Worm (Caenorhabditis elegans) whole organism, L2 larva: Measurements from ENCODE around the gene tat-3.
A peak's percentile ranks its signal among the peaks of the same experiment; 100 is the strongest.

Experiments used
- C34F6.9 ChIP-seq: fragments of 150-350 bp; optimal IDR thresholded peaks from 2 replicates; lab custom pipeline; 2014; ENCODE audit warnings: missing biosample characterization, missing genetic modification characterization
- F13H6.1 ChIP-seq: sonication (generic microtip); optimal IDR thresholded peaks from 2 replicates; lab custom pipeline; 2016; ENCODE audit warnings: missing genetic modification characterization, missing compliant biosample characterization
- R02D3.7 ChIP-seq: fragments of 150-350 bp; optimal IDR thresholded peaks from 2 replicates; lab custom pipeline; 2014; ENCODE audit warnings: missing biosample characterization, missing genetic modification characterization
- Y55F3AM.14 ChIP-seq: fragments of 200-800 bp; sonication (Bioruptor generic); optimal IDR thresholded peaks from 2 replicates; lab custom pipeline; 2018; ENCODE audit warnings: mild to moderate bottlenecking, missing genetic modification characterization, missing compliant biosample characterization
- ZK546.5 ChIP-seq: sonication (generic microtip); optimal IDR thresholded peaks from 2 replicates; lab custom pipeline; 2017; ENCODE audit warnings: missing biosample characterization, missing genetic modification characterization
- aly-2 ChIP-seq: fragments of 150-350 bp; optimal IDR thresholded peaks from 2 replicates; lab custom pipeline; 2014; ENCODE audit warnings: missing biosample characterization, missing genetic modification characterization
- ama-1 ChIP-seq: fragments of 150-350 bp; optimal IDR thresholded peaks from 2 replicates; lab custom pipeline; 2018; ENCODE audit warnings: inconsistent platforms
- ceh-82 ChIP-seq: fragments of 150-350 bp; optimal IDR thresholded peaks from 2 replicates; lab custom pipeline; 2014; ENCODE audit warnings: missing biosample characterization, missing genetic modification characterization
- crh-2 ChIP-seq: sonication (generic microtip); optimal IDR thresholded peaks from 2 replicates; lab custom pipeline; 2017; ENCODE audit warnings: missing biosample characterization, missing genetic modification characterization
- dmd-4 ChIP-seq: sonication (generic microtip); optimal IDR thresholded peaks from 2 replicates; lab custom pipeline; 2017; ENCODE audit warnings: missing biosample characterization, missing genetic modification characterization
- egl-27 ChIP-seq: sonication (generic microtip); optimal IDR thresholded peaks from 3 replicates; lab custom pipeline; 2017; ENCODE audit warnings: missing biosample characterization, missing genetic modification reagents, missing genetic modification characterization
- elt-1 ChIP-seq: fragments of 150-350 bp; optimal IDR thresholded peaks from 2 replicates; lab custom pipeline; 2014; ENCODE audit warnings: missing biosample characterization, missing genetic modification characterization
- elt-3 ChIP-seq: sonication (generic microtip); optimal IDR thresholded peaks from 2 replicates; lab custom pipeline; 2017; ENCODE audit warnings: missing biosample characterization, missing genetic modification characterization
- fos-1 ChIP-seq: fragments of 150-350 bp; optimal IDR thresholded peaks from 2 replicates; lab custom pipeline; 2014; ENCODE audit warnings: missing biosample characterization, missing genetic modification characterization
- lin-11 ChIP-seq: fragments of 150-350 bp; sonication (generic microtip); optimal IDR thresholded peaks from 2 replicates; lab custom pipeline; 2014; ENCODE audit warnings: missing biosample characterization, missing genetic modification characterization, inconsistent platforms, mixed read lengths
- lin-13 ChIP-seq: fragments of 150-350 bp; optimal IDR thresholded peaks from 2 replicates; lab custom pipeline; 2014; ENCODE audit warnings: missing biosample characterization, missing genetic modification reagents, missing genetic modification characterization
- lin-39 ChIP-seq: fragments of 150-350 bp; optimal IDR thresholded peaks from 2 replicates; lab custom pipeline; 2014; ENCODE audit warnings: missing biosample characterization, missing genetic modification reagents, missing genetic modification characterization
- lsy-2 ChIP-seq, 2 experiments: fragments of 150-350 bp in 1 of 2; sonication (generic microtip) in 1 of 2; optimal IDR thresholded peaks; 2 replicates each; lab custom pipeline; 2014 to 2017; ENCODE audit warnings: missing biosample characterization in 2 of 2, missing genetic modification characterization in 2 of 2
- mbf-1 ChIP-seq: sonication (generic microtip); optimal IDR thresholded peaks from 2 replicates; lab custom pipeline; 2017; ENCODE audit warnings: missing biosample characterization, missing genetic modification characterization
- nhr-10 ChIP-seq: sonication (generic microtip); optimal IDR thresholded peaks from 2 replicates; lab custom pipeline; 2017; ENCODE audit warnings: missing biosample characterization, missing genetic modification characterization
- nhr-11 ChIP-seq: fragments of 150-350 bp; optimal IDR thresholded peaks from 2 replicates; lab custom pipeline; 2014; ENCODE audit warnings: missing biosample characterization, missing genetic modification characterization
- nhr-12 ChIP-seq: fragments of 150-350 bp; optimal IDR thresholded peaks from 2 replicates; lab custom pipeline; 2014; ENCODE audit warnings: missing biosample characterization, missing genetic modification characterization
- nhr-129 ChIP-seq: fragments of 150-350 bp; optimal IDR thresholded peaks from 2 replicates; lab custom pipeline; 2014; ENCODE audit warnings: missing biosample characterization, missing genetic modification characterization
- nhr-21 ChIP-seq: fragments of 150-350 bp; optimal IDR thresholded peaks from 2 replicates; lab custom pipeline; 2014; ENCODE audit warnings: missing biosample characterization, missing genetic modification characterization
- nhr-23 ChIP-seq: fragments of 150-350 bp; optimal IDR thresholded peaks from 2 replicates; lab custom pipeline; 2014; ENCODE audit warnings: missing biosample characterization, missing genetic modification reagents, missing genetic modification characterization
- nhr-237 ChIP-seq: fragments of 150-350 bp; optimal IDR thresholded peaks from 2 replicates; lab custom pipeline; 2014; ENCODE audit warnings: missing biosample characterization, missing genetic modification characterization
- nhr-25 ChIP-seq: fragments of 150-350 bp; sonication (generic microtip); optimal IDR thresholded peaks from 3 replicates; lab custom pipeline; 2014; ENCODE audit warnings: missing biosample characterization, missing genetic modification characterization
- nhr-6 ChIP-seq: fragments of 150-350 bp; optimal IDR thresholded peaks from 2 replicates; lab custom pipeline; 2014; ENCODE audit warnings: missing biosample characterization, missing genetic modification characterization
- nhr-77 ChIP-seq: fragments of 150-350 bp; optimal IDR thresholded peaks from 2 replicates; lab custom pipeline; 2014; ENCODE audit warnings: missing biosample characterization, missing genetic modification characterization
- sem-4 ChIP-seq: fragments of 150-350 bp; optimal IDR thresholded peaks from 2 replicates; lab custom pipeline; 2014; ENCODE audit warnings: missing biosample characterization, missing genetic modification reagents, missing genetic modification characterization
- skn-1 ChIP-seq: sonication (generic microtip); optimal IDR thresholded peaks from 2 replicates; lab custom pipeline; 2017; ENCODE audit warnings: missing biosample characterization, missing genetic modification characterization
- sma-3 ChIP-seq: sonication (generic microtip); optimal IDR thresholded peaks from 2 replicates; lab custom pipeline; 2016; ENCODE audit warnings: missing genetic modification reagents, missing genetic modification characterization, missing compliant biosample characterization
- sma-9 ChIP-seq, 2 experiments: fragments of 150-350 bp in 1 of 2; sonication (generic microtip) in 1 of 2; optimal IDR thresholded peaks; 2 replicates each; lab custom pipeline; 2014 to 2016; ENCODE audit warnings: missing genetic modification characterization in 2 of 2, mild to moderate bottlenecking in 1 of 2, missing biosample characterization in 1 of 2, missing compliant biosample characterization in 1 of 2, missing genetic modification reagents in 1 of 2, moderate library complexity in 1 of 2
- unc-55 ChIP-seq: fragments of 150-350 bp; sonication (generic microtip); optimal IDR thresholded peaks from 3 replicates; lab custom pipeline; 2014; ENCODE audit warnings: missing biosample characterization, missing genetic modification reagents, missing genetic modification characterization
- unc-62 ChIP-seq: fragments of 150-350 bp; optimal IDR thresholded peaks from 2 replicates; lab custom pipeline; 2014; ENCODE audit warnings: missing biosample characterization, missing genetic modification reagents, missing genetic modification characterization
- ztf-1 ChIP-seq: fragments of 200-800 bp; sonication (Bioruptor generic); conservative IDR thresholded peaks from 2 replicates; pipeline ENCODE4 v1.3.6; 2022; ENCODE audit warnings: missing genetic modification characterization, missing compliant biosample characterization

The tat-3 gene

DNA sequence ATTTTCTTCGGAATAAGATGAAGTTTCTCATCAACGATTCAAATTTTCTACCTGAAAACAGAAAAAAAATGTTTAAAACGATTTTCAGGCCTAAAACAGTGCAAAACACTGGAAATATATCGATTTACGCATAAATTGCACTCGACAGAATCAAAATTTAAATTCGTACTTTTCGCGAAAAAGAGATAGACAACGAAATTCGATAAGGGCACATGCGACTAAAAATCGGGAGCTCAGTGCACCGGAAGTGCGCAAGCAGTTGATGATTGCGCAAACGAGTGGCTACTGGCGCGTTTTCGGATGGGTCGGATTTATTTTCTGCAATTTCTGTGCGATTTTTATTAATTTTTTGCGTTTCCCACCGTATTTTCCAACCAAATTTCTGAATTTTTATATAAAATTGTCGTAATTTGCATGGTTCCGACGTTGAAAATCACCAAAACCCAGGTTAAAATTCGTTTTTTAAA is 23.5 kb downstream of the tat-3 start, which contains the start of the genes Y39A1A.21 and Y39A1A.22 (continued):
- TF ChIP-seq nhr-6 (tag; lab: Kevin White, UChicago) (peak; percentile 41), sem-4 (tag; lab: Kevin White, UChicago) (no peak), ztf-1 (GFP tag; lab: Robert Waterston, UW) (no peak)

DNA sequence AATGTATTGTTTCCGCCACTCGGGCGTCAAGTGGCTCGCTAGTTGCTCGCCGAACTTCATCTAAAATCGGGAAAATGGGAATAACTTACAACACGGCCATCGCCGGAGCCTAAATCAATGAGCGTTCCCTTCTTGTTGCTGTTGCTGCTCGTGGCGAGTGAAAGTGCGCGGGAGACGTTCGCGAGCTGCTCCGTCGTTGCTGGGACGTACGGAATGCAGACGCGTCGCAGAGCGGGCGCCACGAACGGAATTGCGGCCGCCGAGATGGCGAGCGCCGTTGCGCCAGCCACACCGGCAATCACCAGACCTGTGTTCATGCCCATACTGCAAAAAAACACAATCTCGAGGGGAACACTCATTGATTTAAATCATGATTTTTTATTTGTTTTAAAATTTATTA is 24.0 kb downstream of the tat-3 start:
- TF ChIP-seq mbf-1 (tag; lab: Kevin White, UChicago) (no peak), fos-1 (no peak), unc-55 (GFP tag; lab: Kevin White, UChicago) (no peak), elt-3 (tag; lab: Kevin White, UChicago) (no peak), F13H6.1 (tag; lab: Kevin White, UChicago) (no peak), C34F6.9 (tag; lab: Kevin White, UChicago) (no peak), elt-1 (tag; lab: Kevin White, UChicago) (no peak), egl-27 (no peak), sma-9 (GFP tag; optimal IDR thresholded peaks at IDR 0.05; lab: Kevin White, UChicago) (no peak), sma-9 (tag; optimal IDR thresholded peaks at IDR 0.05; lab: Kevin White, UChicago) (no peak), lsy-2 (tag; optimal IDR thresholded peaks at IDR 0.05; lab: Kevin White, UChicago) (no peak), nhr-12 (tag; lab: Kevin White, UChicago) (no peak)

DNA sequence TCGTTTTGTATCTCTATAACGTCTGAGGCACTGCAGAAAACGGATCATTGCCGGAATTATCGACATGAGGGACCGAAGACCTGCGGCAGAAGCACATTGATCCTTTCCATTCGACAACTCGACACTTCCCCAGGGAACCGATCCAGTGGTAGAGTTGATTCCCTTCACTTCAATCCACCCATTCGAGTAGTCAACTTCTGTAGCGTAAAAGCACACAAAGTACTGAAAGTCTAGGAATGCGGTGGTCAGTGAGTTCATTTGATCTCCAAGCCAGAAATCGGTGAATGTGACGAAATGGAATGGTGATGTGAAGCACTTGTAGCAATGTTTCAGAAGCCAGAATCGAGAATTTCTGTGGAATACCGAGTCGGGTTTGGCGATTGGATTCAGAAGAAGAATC is 26.0 kb downstream of the tat-3 start:
- no peak for TF ChIP-seq crh-2 (tag; lab: Kevin White, UChicago)
- TF ChIP-seq nhr-11 (tag; lab: Kevin White, UChicago): no peak
- no peak for TF ChIP-seq ZK546.5 (tag; lab: Kevin White, UChicago)
- TF ChIP-seq nhr-21 (tag; lab: Kevin White, UChicago): no peak
- no peak for TF ChIP-seq nhr-129
- TF ChIP-seq elt-3 (tag; lab: Kevin White, UChicago): no peak
- TF ChIP-seq lsy-2 (tag; optimal IDR thresholded peaks at IDR 0.05; lab: Kevin White, UChicago): no peak
- TF ChIP-seq nhr-77 (tag; lab: Kevin White, UChicago): no peak
- TF ChIP-seq nhr-23 (tag; lab: Kevin White, UChicago): no peak
- no peak for TF ChIP-seq unc-62
- no peak for TF ChIP-seq aly-2 (tag; lab: Kevin White, UChicago)
- TF ChIP-seq skn-1: no peak
- TF ChIP-seq lin-39 (tag; lab: Kevin White, UChicago): no peak
- no peak for TF ChIP-seq ceh-82
- no peak for TF ChIP-seq R02D3.7 (tag; lab: Kevin White, UChicago)
- TF ChIP-seq Y55F3AM.14: no peak
- TF ChIP-seq dmd-4 (tag; lab: Kevin White, UChicago): no peak
- no peak for TF ChIP-seq F13H6.1 (tag; lab: Kevin White, UChicago)

DNA sequence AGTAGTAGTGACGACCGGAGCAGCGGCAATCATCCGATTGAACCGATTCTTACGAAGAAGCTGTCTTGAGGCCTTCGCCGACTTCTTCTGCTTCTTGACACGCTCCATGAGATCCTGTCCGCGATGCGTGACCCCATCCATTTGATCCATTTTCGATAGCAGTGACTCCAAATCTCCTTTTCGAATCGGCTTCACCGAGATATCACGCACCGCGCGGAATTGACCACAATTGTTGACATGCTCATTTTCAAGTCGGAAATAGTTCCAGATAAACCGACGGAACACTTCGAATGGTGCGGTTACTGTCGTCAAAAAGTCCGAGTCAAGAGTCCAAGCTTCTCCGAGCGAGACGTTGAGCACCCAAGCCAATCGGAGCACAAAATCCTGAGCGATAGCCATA is 26.7 kb downstream of the tat-3 start:
- no peak for TF ChIP-seq Y55F3AM.14
- no peak for TF ChIP-seq elt-3 (tag; lab: Kevin White, UChicago)
- TF ChIP-seq nhr-10 (tag; lab: Kevin White, UChicago): no peak
- TF ChIP-seq nhr-11 (tag; lab: Kevin White, UChicago): no peak
- TF ChIP-seq ama-1 (lab: Kevin White, UChicago): no peak
- no peak for TF ChIP-seq nhr-6 (tag; lab: Kevin White, UChicago)
- no peak for TF ChIP-seq lin-39 (tag; lab: Kevin White, UChicago)

DNA sequence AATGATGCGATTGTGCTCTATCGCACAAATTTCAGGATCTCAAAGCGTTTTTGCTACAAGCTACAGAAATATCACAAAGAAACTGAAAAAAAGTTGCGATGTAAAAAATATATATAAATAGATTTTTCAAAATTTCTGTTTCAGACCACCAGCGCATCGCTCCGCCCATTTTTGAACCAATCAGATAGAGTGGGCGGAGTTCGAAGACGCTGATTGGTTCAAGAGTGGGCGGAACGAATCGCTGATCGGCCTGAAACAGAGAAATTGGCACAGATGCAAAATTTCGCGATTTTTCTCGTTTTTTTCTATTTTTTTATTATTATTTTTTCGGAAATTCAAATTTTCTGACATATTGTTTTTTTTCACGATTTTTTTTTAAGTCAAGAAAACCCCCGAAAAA is 27.7 kb downstream of the tat-3 start:
- TF ChIP-seq aly-2 (tag; lab: Kevin White, UChicago) (no peak), nhr-237 (tag; lab: Kevin White, UChicago) (no peak), elt-1 (tag; lab: Kevin White, UChicago) (no peak), sma-3 (GFP tag; lab: Kevin White, UChicago) (no peak), mbf-1 (tag; lab: Kevin White, UChicago) (no peak), elt-3 (tag; lab: Kevin White, UChicago) (no peak), lsy-2 (tag; optimal IDR thresholded peaks at IDR 0.05; lab: Kevin White, UChicago) (no peak), crh-2 (tag; lab: Kevin White, UChicago) (no peak), nhr-6 (tag; lab: Kevin White, UChicago) (no peak), ZK546.5 (tag; lab: Kevin White, UChicago) (no peak), unc-55 (GFP tag; lab: Kevin White, UChicago) (no peak), sma-9 (GFP tag; optimal IDR thresholded peaks at IDR 0.05; lab: Kevin White, UChicago) (no peak), sma-9 (tag; optimal IDR thresholded peaks at IDR 0.05; lab: Kevin White, UChicago) (no peak), nhr-25 (tag; lab: Kevin White, UChicago) (no peak), lin-11 (tag; lab: Kevin White, UChicago) (no peak), nhr-12 (tag; lab: Kevin White, UChicago) (no peak), lin-13 (GFP tag; lab: Kevin White, UChicago) (no peak), nhr-11 (tag; lab: Kevin White, UChicago) (no peak), lin-39 (tag; lab: Kevin White, UChicago) (no peak)
- TF ChIP-seq, all 48 proteins: peak for 0
